Worm (Caenorhabditis elegans) whole organism, young adult: ENCODE results near the gene nduc-2.

ENCODE experiments used
- B0261.1 ChIP-seq: sonication (generic microtip); optimal IDR thresholded peaks from 2 replicates; lab custom pipeline; 2016; ENCODE audit warnings: mild to moderate bottlenecking, missing genetic modification characterization, moderate library complexity, missing compliant biosample characterization
- F23B12.7 ChIP-seq: sonication (generic microtip); optimal IDR thresholded peaks from 2 replicates; lab custom pipeline; 2017; ENCODE audit warnings: missing genetic modification characterization, mild to moderate bottlenecking, missing compliant biosample characterization, antibody characterized with exemption, moderate library complexity; ENCODE audit not compliant: insufficient read depth
- F37B4.10 ChIP-seq: fragments of 200-800 bp; sonication (Bioruptor generic); IDR thresholded peaks from 2 replicates; pipeline ENCODE4 v1.3.6; 2022; ENCODE audit warnings: missing genetic modification characterization, missing compliant biosample characterization
- F52B5.7 ChIP-seq: sonication (generic microtip); optimal IDR thresholded peaks from 2 replicates; lab custom pipeline; 2016; ENCODE audit warnings: mild to moderate bottlenecking, missing genetic modification characterization, missing compliant biosample characterization
- F57C9.4 ChIP-seq: sonication (generic microtip); optimal IDR thresholded peaks from 2 replicates; lab custom pipeline; 2017; ENCODE audit warnings: mild to moderate bottlenecking, missing genetic modification characterization, missing compliant biosample characterization
- K12H6.12 ChIP-seq: fragments of 200-800 bp; sonication (Bioruptor generic); optimal IDR thresholded peaks from 2 replicates; lab custom pipeline; 2018; ENCODE audit warnings: mild to moderate bottlenecking, missing genetic modification characterization, missing compliant biosample characterization
- T07F8.4 ChIP-seq: sonication (generic microtip); optimal IDR thresholded peaks from 2 replicates; lab custom pipeline; 2016; ENCODE audit warnings: mild to moderate bottlenecking, missing genetic modification characterization, moderate library complexity, missing compliant biosample characterization
- Y53G8AR.9 ChIP-seq: fragments of 200-800 bp; sonication (Bioruptor generic); conservative IDR thresholded peaks from 2 replicates; pipeline ENCODE4 v1.3.6; 2022; ENCODE audit warnings: missing genetic modification reagents, missing genetic modification characterization, missing compliant biosample characterization
- Y95B8A.8 ChIP-seq: fragments of 200-800 bp; sonication (Bioruptor generic); IDR thresholded peaks from 2 replicates; pipeline ENCODE4 v1.3.6; 2022; ENCODE audit warnings: missing genetic modification reagents, missing genetic modification characterization, missing compliant biosample characterization
- akir-1 ChIP-seq: fragments of 200-800 bp; sonication (Bioruptor generic); optimal IDR thresholded peaks from 2 replicates; lab custom pipeline; 2018; ENCODE audit warnings: mild to moderate bottlenecking, missing genetic modification characterization, moderate library complexity, missing compliant biosample characterization
- aptf-3 ChIP-seq: fragments of 200-800 bp; sonication (Bioruptor generic); IDR thresholded peaks from 2 replicates; pipeline ENCODE4 v1.3.6; 2022; ENCODE audit warnings: missing genetic modification characterization, missing compliant biosample characterization
- athp-1 ChIP-seq: sonication (generic microtip); optimal IDR thresholded peaks from 2 replicates; lab custom pipeline; 2017; ENCODE audit warnings: mild to moderate bottlenecking, missing genetic modification characterization, missing compliant biosample characterization
- attf-3 ChIP-seq: fragments of 200-800 bp; sonication (Bioruptor generic); conservative IDR thresholded peaks from 2 replicates; pipeline ENCODE4 v1.3.6; 2022; ENCODE audit warnings: missing genetic modification reagents, missing genetic modification characterization, missing compliant biosample characterization
- cebp-1 ChIP-seq, 2 experiments: fragments of 200-800 bp in 1 of 2; sonication (Bioruptor generic) in 1 of 2; sonication (generic microtip) in 1 of 2; IDR thresholded peaks in 1 of 2; optimal IDR thresholded peaks in 1 of 2; 2 replicates each; pipeline versions ENCODE4 v1.3.6 to Lab custom; 2017 to 2022; ENCODE audit warnings: missing compliant biosample characterization in 2 of 2, missing genetic modification characterization in 2 of 2, mild to moderate bottlenecking in 1 of 2, missing genetic modification reagents in 1 of 2, moderate library complexity in 1 of 2
- ceh-40 ChIP-seq: fragments of 200-800 bp; sonication (Bioruptor generic); IDR thresholded peaks from 2 replicates; pipeline ENCODE4 v1.3.6; 2022; ENCODE audit warnings: missing genetic modification characterization, missing compliant biosample characterization
- ceh-79 ChIP-seq: sonication (generic microtip); optimal IDR thresholded peaks from 2 replicates; lab custom pipeline; 2017; ENCODE audit warnings: mild to moderate bottlenecking, missing genetic modification characterization, missing compliant biosample characterization
- ceh-91 ChIP-seq: fragments of 200-800 bp; sonication (Bioruptor generic); IDR thresholded peaks from 2 replicates; pipeline ENCODE4 v1.3.6; 2022; ENCODE audit warnings: missing genetic modification reagents, missing genetic modification characterization, missing compliant biosample characterization
- dpff-1 ChIP-seq: sonication (generic microtip); optimal IDR thresholded peaks from 2 replicates; lab custom pipeline; 2017; ENCODE audit warnings: mild to moderate bottlenecking, missing genetic modification characterization, missing compliant biosample characterization
- dpl-1 ChIP-seq: fragments of 150-350 bp; optimal IDR thresholded peaks from 2 replicates; lab custom pipeline; 2014; ENCODE audit warnings: missing biosample characterization, missing genetic modification reagents, missing genetic modification characterization
- efl-1 ChIP-seq: fragments of 150-350 bp; optimal IDR thresholded peaks from 2 replicates; lab custom pipeline; 2014; ENCODE audit warnings: missing biosample characterization, missing genetic modification reagents, missing genetic modification characterization
- egl-44 ChIP-seq: fragments of 200-800 bp; sonication (Bioruptor generic); IDR thresholded peaks from 2 replicates; pipeline ENCODE4 v1.3.6; 2022; ENCODE audit warnings: missing genetic modification reagents, missing genetic modification characterization, missing compliant biosample characterization
- egrh-3 ChIP-seq: fragments of 200-800 bp; sonication (Bioruptor generic); IDR thresholded peaks from 2 replicates; pipeline ENCODE4 v1.3.6; 2022; ENCODE audit warnings: missing genetic modification reagents, missing genetic modification characterization, missing compliant biosample characterization
- ekl-4 ChIP-seq: fragments of 200-800 bp; sonication (Bioruptor generic); IDR thresholded peaks from 2 replicates; pipeline ENCODE4 v1.3.6; 2022; ENCODE audit warnings: missing genetic modification reagents, missing genetic modification characterization, missing compliant biosample characterization
- ets-4 ChIP-seq: fragments of 200-800 bp; sonication (Bioruptor generic); optimal IDR thresholded peaks from 2 replicates; lab custom pipeline; 2018; ENCODE audit warnings: mild to moderate bottlenecking, missing genetic modification characterization, missing compliant biosample characterization
- fkh-3 ChIP-seq: sonication (generic microtip); optimal IDR thresholded peaks from 2 replicates; lab custom pipeline; 2016; ENCODE audit warnings: mild to moderate bottlenecking, missing genetic modification characterization, missing compliant biosample characterization
- hmg-20 ChIP-seq: fragments of 200-800 bp; sonication (Bioruptor generic); IDR thresholded peaks from 2 replicates; pipeline ENCODE4 v1.3.6; 2022; ENCODE audit warnings: missing genetic modification reagents, missing genetic modification characterization, missing compliant biosample characterization
- hrde-1 ChIP-seq: sonication (generic microtip); optimal IDR thresholded peaks from 2 replicates; lab custom pipeline; 2016; ENCODE audit warnings: missing genetic modification characterization, mild to moderate bottlenecking, missing compliant biosample characterization, moderate library complexity, missing genotype, missing genetic modification reagents, borderline replicate concordance
- lag-1 ChIP-seq: fragments of 200-800 bp; sonication (Bioruptor generic); IDR thresholded peaks from 2 replicates; pipeline ENCODE4 v1.3.6; 2022; ENCODE audit warnings: missing genetic modification reagents, missing genetic modification characterization, missing compliant biosample characterization
- lin-54 ChIP-seq: fragments of 200-800 bp; sonication (Bioruptor generic); optimal IDR thresholded peaks from 2 replicates; lab custom pipeline; 2018; ENCODE audit warnings: mild to moderate bottlenecking, missing genetic modification characterization, missing compliant biosample characterization
- lir-1 ChIP-seq: fragments of 200-800 bp; sonication (Bioruptor generic); conservative IDR thresholded peaks from 2 replicates; pipeline ENCODE4 v1.3.6; 2022; ENCODE audit warnings: missing genetic modification reagents, missing genetic modification characterization, missing compliant biosample characterization
- lsy-27 ChIP-seq: sonication (generic microtip); optimal IDR thresholded peaks from 2 replicates; lab custom pipeline; 2017; ENCODE audit warnings: missing genetic modification characterization, mild to moderate bottlenecking, missing compliant biosample characterization, antibody characterized with exemption, missing genotype, borderline replicate concordance; ENCODE audit not compliant: insufficient read depth
- madf-10 ChIP-seq: sonication (generic microtip); optimal IDR thresholded peaks from 2 replicates; lab custom pipeline; 2016; ENCODE audit warnings: mild to moderate bottlenecking, missing genetic modification characterization, missing compliant biosample characterization
- madf-8 ChIP-seq: fragments of 200-800 bp; sonication (Bioruptor generic); conservative IDR thresholded peaks from 2 replicates; pipeline ENCODE4 v1.3.6; 2022; ENCODE audit warnings: missing genetic modification reagents, missing genetic modification characterization, missing compliant biosample characterization
- mcd-1 ChIP-seq: fragments of 200-800 bp; sonication (Bioruptor generic); IDR thresholded peaks from 2 replicates; pipeline ENCODE4 v1.3.6; 2022; ENCODE audit warnings: missing genetic modification reagents, missing genetic modification characterization, missing compliant biosample characterization
- nfya-1 ChIP-seq: sonication (generic microtip); optimal IDR thresholded peaks from 2 replicates; lab custom pipeline; 2017; ENCODE audit warnings: antibody characterized with exemption, missing compliant biosample characterization, missing genetic modification characterization, borderline replicate concordance; ENCODE audit not compliant: insufficient read depth
- nfya-2 ChIP-seq: fragments of 200-800 bp; sonication (Bioruptor generic); IDR thresholded peaks from 2 replicates; pipeline ENCODE4 v1.3.6; 2022; ENCODE audit warnings: missing genetic modification reagents, missing genetic modification characterization, missing compliant biosample characterization
- nfyb-1 ChIP-seq: fragments of 200-800 bp; sonication (Bioruptor generic); IDR thresholded peaks from 2 replicates; pipeline ENCODE4 v1.3.6; 2022; ENCODE audit warnings: missing genetic modification reagents, missing genetic modification characterization, missing compliant biosample characterization
- nhr-120 ChIP-seq: fragments of 200-800 bp; sonication (Bioruptor generic); IDR thresholded peaks from 2 replicates; pipeline ENCODE4 v1.3.6; 2022; ENCODE audit warnings: missing genetic modification characterization, missing compliant biosample characterization
- nhr-27 ChIP-seq: fragments of 200-800 bp; sonication (Bioruptor generic); optimal IDR thresholded peaks from 2 replicates; lab custom pipeline; 2018; ENCODE audit warnings: mild to moderate bottlenecking, missing genetic modification characterization, moderate library complexity, missing compliant biosample characterization
- nhr-90 ChIP-seq: sonication (generic microtip); optimal IDR thresholded peaks from 2 replicates; lab custom pipeline; 2016; ENCODE audit warnings: missing genotype, mild to moderate bottlenecking, missing genetic modification characterization, missing compliant biosample characterization
- pha-4 ChIP-seq: fragments of 150-350 bp; sonication (generic microtip); optimal IDR thresholded peaks from 2 replicates; lab custom pipeline; 2014; ENCODE audit warnings: missing biosample characterization, missing genetic modification reagents, missing genetic modification characterization
- rpc-1 ChIP-seq, 2 experiments: fragments of 150-350 bp in 1 of 2; sonication (generic microtip) in 1 of 2; optimal IDR thresholded peaks; 2 replicates each; lab custom pipeline; 2014 to 2018; ENCODE audit warnings: missing biosample characterization in 1 of 2, missing genetic modification characterization in 1 of 2, missing genetic modification reagents in 1 of 2, missing genotype in 1 of 2
- snpc-1.1 ChIP-seq: sonication (generic microtip); optimal IDR thresholded peaks from 2 replicates; lab custom pipeline; 2017; ENCODE audit warnings: missing genetic modification characterization, mild to moderate bottlenecking, missing compliant biosample characterization, antibody characterized with exemption, moderate library complexity, missing genotype, missing genetic modification reagents; ENCODE audit not compliant: insufficient read depth
- sptf-2 ChIP-seq: fragments of 200-800 bp; sonication (Bioruptor generic); optimal IDR thresholded peaks from 2 replicates; lab custom pipeline; 2018; ENCODE audit warnings: mild to moderate bottlenecking, missing genetic modification characterization, missing compliant biosample characterization
- tlf-1 ChIP-seq: fragments of 200-800 bp; sonication (Bioruptor generic); optimal IDR thresholded peaks from 2 replicates; lab custom pipeline; 2018; ENCODE audit warnings: mild to moderate bottlenecking, missing genetic modification characterization, missing compliant biosample characterization
- unc-130 ChIP-seq: sonication (generic microtip); optimal IDR thresholded peaks from 2 replicates; lab custom pipeline; 2016; ENCODE audit warnings: missing genetic modification reagents, missing genetic modification characterization, missing compliant biosample characterization
- ztf-6 ChIP-seq: fragments of 200-800 bp; sonication (Bioruptor generic); IDR thresholded peaks from 2 replicates; pipeline ENCODE4 v1.3.6; 2022; ENCODE audit warnings: missing genetic modification reagents, missing genetic modification characterization, missing compliant biosample characterization

The nduc-2 gene

DNA sequence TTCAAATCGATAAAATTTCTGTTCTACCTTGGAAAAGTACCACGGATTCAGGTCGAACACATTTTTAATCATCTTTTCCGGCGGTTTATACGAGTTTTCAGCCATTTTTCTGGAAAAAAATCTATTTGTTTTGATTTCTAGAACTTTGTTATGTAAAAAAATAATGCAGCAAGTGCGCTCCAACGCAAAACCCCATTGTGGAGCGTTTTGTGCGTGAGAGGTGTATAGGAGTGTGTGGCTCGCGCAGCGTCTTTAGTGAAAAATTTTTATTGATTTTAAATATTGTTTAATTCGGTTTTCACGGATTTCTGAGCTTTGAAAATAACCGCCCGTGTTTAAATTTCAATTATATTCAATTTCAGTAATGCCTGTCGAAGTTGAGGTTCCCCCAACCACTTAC, 812 bp upstream of the nduc-2 start, which contains the start of gene Y71H2AM.20 (continued):
- TF ChIP-seq lsy-27 (tag; lab: Kevin White, UChicago) = peak; percentile 69
- peak; percentile 97 for TF ChIP-seq pha-4 (tag; lab: Kevin White, UChicago)
- TF ChIP-seq athp-1 (tag; lab: Kevin White, UChicago) = peak; percentile 98
- peak; percentile 74 for TF ChIP-seq attf-3 (GFP tag; lab: Robert Waterston, UW)
- peak; percentile 89 for TF ChIP-seq ceh-91 (GFP tag; lab: Robert Waterston, UW)
- TF ChIP-seq F23B12.7 (tag; lab: Kevin White, UChicago) = peak; percentile 98
- TF ChIP-seq sptf-2 (GFP tag; lab: Kevin White, UChicago) = no peak
- TF ChIP-seq nhr-90 (tag; lab: Kevin White, UChicago) = peak; percentile 84
- no peak for TF ChIP-seq lag-1 (GFP tag; lab: Robert Waterston, UW)
- TF ChIP-seq madf-10 (tag; lab: Kevin White, UChicago) = peak; percentile 87
- peak; percentile 67; the same call in 1 of the 2 replicates for TF ChIP-seq egl-44 (GFP tag; lab: Robert Waterston, UW)
- TF ChIP-seq nhr-27 (tag; lab: Kevin White, UChicago) = no peak
- peak; percentile 10 for TF ChIP-seq rpc-1 (optimal IDR thresholded peaks at IDR 0.05; lab: Kevin White, UChicago)
- TF ChIP-seq rpc-1 (tag; optimal IDR thresholded peaks at IDR 0.05; lab: Kevin White, UChicago) = no peak
- peak; percentile 54; the same call in 1 of the 2 replicates for TF ChIP-seq cebp-1 (GFP tag; IDR thresholded peaks at IDR 0.05; lab: Robert Waterston, UW)
- peak; percentile 90 for TF ChIP-seq cebp-1 (tag; optimal IDR thresholded peaks at IDR 0.05; lab: Kevin White, UChicago)
- no peak for TF ChIP-seq akir-1 (GFP tag; lab: Kevin White, UChicago)
- no peak for TF ChIP-seq F52B5.7 (tag; lab: Kevin White, UChicago)
- TF ChIP-seq mcd-1 = peak; percentile 98
- TF ChIP-seq dpff-1 (tag; lab: Kevin White, UChicago) = no peak
- TF ChIP-seq snpc-1.1 (tag; lab: Kevin White, UChicago) = peak; percentile 71
- TF ChIP-seq ekl-4 (GFP tag; lab: Robert Waterston, UW) = peak; percentile 95
- peak; percentile 1 for TF ChIP-seq B0261.1 (tag; lab: Kevin White, UChicago)
- peak; percentile 91 for TF ChIP-seq K12H6.12 (tag; lab: Kevin White, UChicago)
- TF ChIP-seq nfya-1 = no peak
- peak; percentile 45 for TF ChIP-seq T07F8.4 (tag; lab: Kevin White, UChicago)
- TF ChIP-seq fkh-3 (tag; lab: Kevin White, UChicago) = no peak
- no peak for TF ChIP-seq nhr-120
- TF ChIP-seq ceh-40 = no peak
- TF ChIP-seq egrh-3 = 0 out of 2 replicates have a peak, but pooled peaks have one; percentile 21
- no peak for TF ChIP-seq hrde-1 (tag; lab: Kevin White, UChicago)
- TF ChIP-seq lir-1 (GFP tag; lab: Robert Waterston, UW) = peak; percentile 88
- no peak for TF ChIP-seq hmg-20 (GFP tag; lab: Robert Waterston, UW)
- no peak for TF ChIP-seq aptf-3
- peak; percentile 92 for TF ChIP-seq tlf-1 (GFP tag; lab: Kevin White, UChicago)
- TF ChIP-seq nfyb-1 = peak; percentile 90
- no peak for TF ChIP-seq ets-4 (GFP tag; lab: Kevin White, UChicago)
- TF ChIP-seq madf-8 = peak; percentile 79
- no peak for TF ChIP-seq ceh-79 (tag; lab: Kevin White, UChicago)
- peak; percentile 94 for TF ChIP-seq Y95B8A.8 (GFP tag; lab: Robert Waterston, UW)
- no peak for TF ChIP-seq nfya-2 (GFP tag; lab: Robert Waterston, UW)
- TF ChIP-seq ztf-6 = peak; percentile 49; the same call in 1 of the 2 replicates
- peak; percentile 93 for TF ChIP-seq Y53G8AR.9
- peak; percentile 35 for TF ChIP-seq unc-130 (GFP tag; lab: Kevin White, UChicago)
- TF ChIP-seq lin-54 (GFP tag; lab: Kevin White, UChicago) = peak; percentile 94
- no peak for TF ChIP-seq F37B4.10
- TF ChIP-seq dpl-1 (GFP tag; lab: Kevin White, UChicago) = peak; percentile 88
- no peak for TF ChIP-seq F57C9.4 (tag; lab: Kevin White, UChicago)
- TF ChIP-seq efl-1 (GFP tag; lab: Kevin White, UChicago) = peak; percentile 86
